Worm (Caenorhabditis elegans): ENCODE results near the gene fbxa-74.

Gene fbxa-74

ce11 chrIII:1713991-1714611 is 15.3 kb upstream of the fbxa-74 start:
- 0 out of 2 replicates have a peak, but pooled peaks have one; percentile 60 for TF ChIP-seq ztf-23 (GFP tag; IDR thresholded peaks at IDR 0.05)
- TF ChIP-seq cog-1 (tag; optimal IDR thresholded peaks at IDR 0.05) = no peak

- TF ChIP-seq tab-1 (GFP tag; IDR thresholded peaks at IDR 0.05) (0 out of 2 replicates have a peak, but pooled peaks have one; percentile 37), flt-1 (GFP tag; IDR thresholded peaks at IDR 0.05) (0 out of 2 replicates have a peak, but pooled peaks have one; percentile 43), ztf-23 (GFP tag; IDR thresholded peaks at IDR 0.05) (0 out of 2 replicates have a peak, but pooled peaks have one; percentile 37)
These were observed 8.4 kb upstream of the fbxa-74 start for ce11 chrIII:1707218-1707617.

ce11 chrIII:1705799-1706198 is 7.0 kb upstream of the fbxa-74 start, which contains the start of the genes fbxa-13 and Y22D7AR.2:
fbxa-13 (minus strand) TSS chrIII:1705899.
Y22D7AR.2 (plus strand) TSS chrIII:1705946.
- no peak for TF ChIP-seq T22C8.4 (GFP tag; IDR thresholded peaks at IDR 0.05)
- TF ChIP-seq ztf-29 (GFP tag; IDR thresholded peaks at IDR 0.05) = no peak
- no peak for TF ChIP-seq cog-1 (tag; optimal IDR thresholded peaks at IDR 0.05)
- no peak for TF ChIP-seq med-1 (GFP tag; optimal IDR thresholded peaks at IDR 0.05; ENCODE audit: insufficient read depth)

ce11 chrIII:1705331-1705730 is 6.5 kb upstream of the fbxa-74 start:
- TF ChIP-seq T22C8.4 (GFP tag; IDR thresholded peaks at IDR 0.05) (no peak), ztf-23 (GFP tag; IDR thresholded peaks at IDR 0.05) (no peak), ref-1 (GFP tag; conservative IDR thresholded peaks at IDR 0.05) (no peak), med-1 (GFP tag; optimal IDR thresholded peaks at IDR 0.05; ENCODE audit: insufficient read depth) (no peak), tab-1 (GFP tag; IDR thresholded peaks at IDR 0.05) (no peak)

ce11 chrIII:1704020-1704419 is 5.2 kb upstream of the fbxa-74 start:
- TF ChIP-seq T22C8.4 (GFP tag; IDR thresholded peaks at IDR 0.05) (no peak), cog-1 (tag; optimal IDR thresholded peaks at IDR 0.05) (no peak), ztf-23 (GFP tag; IDR thresholded peaks at IDR 0.05) (no peak), flt-1 (GFP tag; IDR thresholded peaks at IDR 0.05) (no peak), ztf-29 (GFP tag; IDR thresholded peaks at IDR 0.05) (no peak), tab-1 (GFP tag; IDR thresholded peaks at IDR 0.05) (no peak), klf-2 (GFP tag; conservative IDR thresholded peaks at IDR 0.05) (no peak), med-1 (GFP tag; optimal IDR thresholded peaks at IDR 0.05; ENCODE audit: insufficient read depth) (no peak)

ce11 chrIII:1702337-1702736 is 3.6 kb upstream of the fbxa-74 start, which contains the start of gene spex-3:
spex-3 (minus strand) TSS chrIII:1702437.
- TF ChIP-seq med-1 (GFP tag; optimal IDR thresholded peaks at IDR 0.05; ENCODE audit: insufficient read depth) (no peak), ztf-29 (GFP tag; IDR thresholded peaks at IDR 0.05) (no peak), klf-2 (GFP tag; conservative IDR thresholded peaks at IDR 0.05) (no peak), tab-1 (GFP tag; IDR thresholded peaks at IDR 0.05) (no peak), ztf-23 (GFP tag; IDR thresholded peaks at IDR 0.05) (no peak), cog-1 (tag; optimal IDR thresholded peaks at IDR 0.05) (no peak), ref-1 (GFP tag; conservative IDR thresholded peaks at IDR 0.05) (no peak), flt-1 (GFP tag; IDR thresholded peaks at IDR 0.05) (no peak), T22C8.4 (GFP tag; IDR thresholded peaks at IDR 0.05) (no peak)

ce11 chrIII:1695006-1695405 is 3.8 kb downstream of the fbxa-74 start, which contains the start of gene srd-64:
srd-64 (minus strand) TSS chrIII:1695106.
- TF ChIP-seq klf-2 (GFP tag; conservative IDR thresholded peaks at IDR 0.05) = no peak
- no peak for TF ChIP-seq ztf-29 (GFP tag; IDR thresholded peaks at IDR 0.05)
- TF ChIP-seq ztf-23 (GFP tag; IDR thresholded peaks at IDR 0.05) = no peak
- TF ChIP-seq med-1 (GFP tag; optimal IDR thresholded peaks at IDR 0.05; ENCODE audit: insufficient read depth) = no peak
- TF ChIP-seq T22C8.4 (GFP tag; IDR thresholded peaks at IDR 0.05) = no peak
- TF ChIP-seq flt-1 (GFP tag; IDR thresholded peaks at IDR 0.05) = no peak
- TF ChIP-seq tab-1 (GFP tag; IDR thresholded peaks at IDR 0.05) = no peak
- TF ChIP-seq ref-1 (GFP tag; conservative IDR thresholded peaks at IDR 0.05) = no peak
- TF ChIP-seq cog-1 (tag; optimal IDR thresholded peaks at IDR 0.05) = no peak

- no peak for TF ChIP-seq ztf-29 (GFP tag; IDR thresholded peaks at IDR 0.05)
- TF ChIP-seq ztf-23 (GFP tag; IDR thresholded peaks at IDR 0.05) = no peak
- TF ChIP-seq cog-1 (tag; optimal IDR thresholded peaks at IDR 0.05) = no peak
- TF ChIP-seq ref-1 (GFP tag; conservative IDR thresholded peaks at IDR 0.05) = no peak
- TF ChIP-seq T22C8.4 (GFP tag; IDR thresholded peaks at IDR 0.05) = no peak
- no peak for TF ChIP-seq klf-2 (GFP tag; conservative IDR thresholded peaks at IDR 0.05)
- TF ChIP-seq flt-1 (GFP tag; IDR thresholded peaks at IDR 0.05) = no peak
- TF ChIP-seq med-1 (GFP tag; optimal IDR thresholded peaks at IDR 0.05; ENCODE audit: insufficient read depth) = no peak
- no peak for TF ChIP-seq tab-1 (GFP tag; IDR thresholded peaks at IDR 0.05)
These were observed 8.9 kb downstream of the fbxa-74 start, which contains the start of gene Y22D7AR.14 for ce11 chrIII:1689927-1690326. Y22D7AR.14 (minus strand) TSS chrIII:1690027.

ce11 chrIII:1687999-1688398 is 10.8 kb downstream of the fbxa-74 start, which contains the start of gene Y22D7AR.7:
Y22D7AR.7 (minus strand) TSS chrIII:1688099.
- TF ChIP-seq tab-1 (GFP tag; IDR thresholded peaks at IDR 0.05) (no peak), ztf-23 (GFP tag; IDR thresholded peaks at IDR 0.05) (no peak), ref-1 (GFP tag; conservative IDR thresholded peaks at IDR 0.05) (no peak), T22C8.4 (GFP tag; IDR thresholded peaks at IDR 0.05) (no peak), med-1 (GFP tag; optimal IDR thresholded peaks at IDR 0.05; ENCODE audit: insufficient read depth) (no peak), cog-1 (tag; optimal IDR thresholded peaks at IDR 0.05) (no peak)

ce11 chrIII:1682262-1682661 is 16.5 kb downstream of the fbxa-74 start:
- TF ChIP-seq med-1 (GFP tag; optimal IDR thresholded peaks at IDR 0.05; ENCODE audit: insufficient read depth) (no peak), ztf-29 (GFP tag; IDR thresholded peaks at IDR 0.05) (no peak), T22C8.4 (GFP tag; IDR thresholded peaks at IDR 0.05) (no peak), ztf-23 (GFP tag; IDR thresholded peaks at IDR 0.05) (no peak), ref-1 (GFP tag; conservative IDR thresholded peaks at IDR 0.05) (no peak), flt-1 (GFP tag; IDR thresholded peaks at IDR 0.05) (no peak), klf-2 (GFP tag; conservative IDR thresholded peaks at IDR 0.05) (no peak), cog-1 (tag; optimal IDR thresholded peaks at IDR 0.05) (no peak), tab-1 (GFP tag; IDR thresholded peaks at IDR 0.05) (no peak)

Measured in whole organism, midembryonic.